Fruit fly (Drosophila melanogaster) whole organism, embryonic: Measurements from ENCODE around the gene ssh.
A peak's percentile ranks its signal among the peaks of the same experiment; 100 is the strongest.

ENCODE experiments used
- Asciz ChIP-seq: fragments of 200-800 bp; sonication (Bioruptor generic); optimal IDR thresholded peaks from 2 replicates; lab custom pipeline; 2017; ENCODE audit warnings: missing biosample characterization, mild to moderate bottlenecking, missing genetic modification characterization, missing genetic modification reagents
- B-H2 ChIP-seq: fragments of 200-800 bp; sonication (Bioruptor generic); optimal IDR thresholded peaks from 2 replicates; lab custom pipeline; 2018; ENCODE audit warnings: missing biosample characterization, mild to moderate bottlenecking, missing genetic modification characterization
- Blimp-1 ChIP-seq: fragments of 200-800 bp; sonication (Bioruptor generic); optimal IDR thresholded peaks from 3 replicates; lab custom pipeline; 2018; ENCODE audit warnings: missing biosample characterization, missing genetic modification characterization, mild to moderate bottlenecking, moderate library complexity, missing genetic modification reagents
- CG10209 ChIP-seq: fragments of 200-800 bp; sonication (Bioruptor generic); optimal IDR thresholded peaks from 3 replicates; lab custom pipeline; 2017; ENCODE audit warnings: missing biosample characterization, mild to moderate bottlenecking, missing genetic modification characterization, missing genetic modification reagents
- CG11695 ChIP-seq: fragments of 200-800 bp; sonication (Bioruptor generic); IDR thresholded peaks from 3 replicates; pipeline ENCODE4 v1.3.6; 2022; ENCODE audit warnings: missing biosample characterization, missing genetic modification characterization
- CG11696 ChIP-seq: fragments of 200-800 bp; sonication (Bioruptor generic); IDR thresholded peaks from 2 replicates; pipeline ENCODE4 v1.3.6; 2022; ENCODE audit warnings: missing biosample characterization, missing genetic modification characterization
- CG12104 ChIP-seq: fragments of 200-800 bp; sonication (Bioruptor generic); optimal IDR thresholded peaks from 3 replicates; lab custom pipeline; 2016; ENCODE audit warnings: missing biosample characterization, missing genetic modification characterization
- CG13287 ChIP-seq: fragments of 200-800 bp; sonication (Bioruptor generic); IDR thresholded peaks from 2 replicates; pipeline ENCODE4 v1.3.6; 2022; ENCODE audit warnings: missing biosample characterization, missing genetic modification characterization; ENCODE audit not compliant: partially characterized antibody
- CG14441 ChIP-seq: fragments of 200-800 bp; sonication (Bioruptor generic); IDR thresholded peaks from 2 replicates; pipeline ENCODE4 v1.3.6; 2022; ENCODE audit warnings: missing biosample characterization, missing genetic modification characterization
- CG17361 ChIP-seq: fragments of 200-800 bp; sonication (Bioruptor generic); IDR thresholded peaks from 3 replicates; pipeline ENCODE4 v1.3.6; 2022; ENCODE audit warnings: missing biosample characterization, missing genetic modification characterization
- CG1832 ChIP-seq: fragments of 200-800 bp; sonication (Bioruptor generic); optimal IDR thresholded peaks from 2 replicates; lab custom pipeline; 2017; ENCODE audit warnings: missing biosample characterization, mild to moderate bottlenecking, missing genetic modification characterization, inconsistent platforms
- CG2712 ChIP-seq: fragments of 200-800 bp; optimal IDR thresholded peaks from 3 replicates; lab custom pipeline; 2019; ENCODE audit warnings: missing biosample characterization, mild to moderate bottlenecking, missing genetic modification characterization, moderate library complexity
- CG31224 ChIP-seq: fragments of 200-800 bp; sonication (Bioruptor generic); IDR thresholded peaks from 2 replicates; pipeline ENCODE4 v1.3.6; 2022; ENCODE audit warnings: missing biosample characterization, missing genetic modification characterization
- CG32767 ChIP-seq: fragments of 200-800 bp; sonication (Bioruptor generic); IDR thresholded peaks from 2 replicates; pipeline ENCODE4 v1.3.6; 2022; ENCODE audit warnings: missing biosample characterization, missing genetic modification characterization
- CG33213 ChIP-seq: fragments of 200-800 bp; sonication (Bioruptor generic); optimal IDR thresholded peaks from 3 replicates; lab custom pipeline; 2016; ENCODE audit warnings: missing biosample characterization, missing genetic modification characterization
- CG4328 ChIP-seq: fragments of 200-800 bp; sonication (Bioruptor generic); optimal IDR thresholded peaks from 3 replicates; lab custom pipeline; 2017; ENCODE audit warnings: missing biosample characterization, missing genetic modification reagents, missing genetic modification characterization
- CG4820 ChIP-seq: fragments of 200-800 bp; sonication (Bioruptor generic); optimal IDR thresholded peaks from 3 replicates; lab custom pipeline; 2016; ENCODE audit warnings: missing biosample characterization, missing genetic modification characterization
- CG5953 ChIP-seq: fragments of 200-800 bp; sonication (Bioruptor generic); IDR thresholded peaks from 2 replicates; pipeline ENCODE4 v1.3.6; 2022; ENCODE audit warnings: missing biosample characterization, missing genetic modification characterization
- CG6765 ChIP-seq: fragments of 200-800 bp; sonication (Bioruptor generic); optimal IDR thresholded peaks from 3 replicates; lab custom pipeline; 2017; ENCODE audit warnings: missing biosample characterization, mild to moderate bottlenecking, missing genetic modification characterization
- CG7357 ChIP-seq: fragments of 200-800 bp; sonication (Bioruptor generic); IDR thresholded peaks from 3 replicates; pipeline ENCODE4 v1.3.6; 2022; ENCODE audit warnings: missing biosample characterization, missing genetic modification characterization
- CG7745 ChIP-seq: fragments of 200-800 bp; sonication (Bioruptor generic); optimal IDR thresholded peaks from 2 replicates; lab custom pipeline; 2018; ENCODE audit warnings: missing biosample characterization, mild to moderate bottlenecking, missing genetic modification characterization, moderate library complexity
- CG8944 ChIP-seq: fragments of 200-800 bp; sonication (Bioruptor generic); optimal IDR thresholded peaks from 3 replicates; lab custom pipeline; 2016; ENCODE audit warnings: missing biosample characterization, missing genetic modification characterization
- CG9215 ChIP-seq: fragments of 200-800 bp; sonication (Bioruptor generic); IDR thresholded peaks from 2 replicates; pipeline ENCODE4 v1.3.6; 2022; ENCODE audit warnings: missing biosample characterization, missing genetic modification characterization
- CG9609 ChIP-seq: fragments of 200-800 bp; sonication (Bioruptor generic); optimal IDR thresholded peaks from 3 replicates; lab custom pipeline; 2016; ENCODE audit warnings: missing biosample characterization, missing genetic modification characterization
- CG9932 ChIP-seq: fragments of 200-800 bp; sonication (Bioruptor generic); IDR thresholded peaks from 2 replicates; pipeline ENCODE4 v1.3.6; 2022; ENCODE audit warnings: missing biosample characterization, missing genetic modification characterization
- E2f1 ChIP-seq: fragments of 200-800 bp; sonication (Bioruptor generic); IDR thresholded peaks from 2 replicates; pipeline ENCODE4 v1.3.6; 2022; ENCODE audit warnings: missing biosample characterization, missing genetic modification characterization
- H15 ChIP-seq: fragments of 200-800 bp; sonication (Bioruptor generic); IDR thresholded peaks from 3 replicates; pipeline ENCODE4 v1.3.6; 2022; ENCODE audit warnings: missing biosample characterization, missing genetic modification characterization
- Scr ChIP-seq: fragments of 200-800 bp; sonication (Bioruptor generic); IDR thresholded peaks from 2 replicates; pipeline ENCODE4 v1.3.6; 2022; ENCODE audit warnings: missing biosample characterization, missing genetic modification characterization; ENCODE audit not compliant: partially characterized antibody
- ash1 ChIP-seq: fragments of 200-800 bp; sonication (Bioruptor generic); optimal IDR thresholded peaks from 2 replicates; lab custom pipeline; 2018; ENCODE audit warnings: missing biosample characterization, mild to moderate bottlenecking, missing genetic modification characterization
- br ChIP-seq: fragments of >200 bp; optimal IDR thresholded peaks from 2 replicates; lab custom pipeline; 2017
- bsh ChIP-seq, 2 experiments: fragments of 200-800 bp; sonication (Bioruptor generic); optimal IDR thresholded peaks; 2 replicates each; lab custom pipeline; 2017 to 2018; ENCODE audit warnings: mild to moderate bottlenecking in 2 of 2, missing biosample characterization in 2 of 2, missing genetic modification characterization in 2 of 2, moderate library complexity in 1 of 2
- crol ChIP-seq: fragments of 200-800 bp; sonication (Bioruptor generic); IDR thresholded peaks from 2 replicates; pipeline ENCODE4 v1.3.6; 2022; ENCODE audit warnings: missing biosample characterization, missing genetic modification characterization
- cwo ChIP-seq: fragments of 200-800 bp; sonication (Bioruptor generic); optimal IDR thresholded peaks from 3 replicates; lab custom pipeline; 2017; ENCODE audit warnings: missing biosample characterization, missing genetic modification characterization, mild to moderate bottlenecking, moderate library complexity, missing genetic modification reagents
- dimm ChIP-seq: fragments of 200-800 bp; sonication (Bioruptor generic); IDR thresholded peaks from 2 replicates; pipeline ENCODE4 v1.3.6; 2022; ENCODE audit warnings: missing biosample characterization, missing genetic modification characterization
- fd3F ChIP-seq: fragments of 200-800 bp; sonication (Bioruptor generic); optimal IDR thresholded peaks from 2 replicates; lab custom pipeline; 2018; ENCODE audit warnings: missing biosample characterization, mild to moderate bottlenecking, missing genetic modification characterization, moderate library complexity
- fru ChIP-seq: fragments of >200 bp; optimal IDR thresholded peaks from 2 replicates; lab custom pipeline; 2017
- grn ChIP-seq: fragments of 200-800 bp; sonication (Bioruptor generic); optimal IDR thresholded peaks from 3 replicates; lab custom pipeline; 2017; ENCODE audit warnings: missing biosample characterization, missing genetic modification characterization
- insv ChIP-seq, 2 experiments: fragments of 200-800 bp; sonication (Bioruptor generic); optimal IDR thresholded peaks; 3 replicates each; lab custom pipeline; 2016 to 2018; ENCODE audit warnings: missing biosample characterization in 2 of 2, missing genetic modification characterization in 2 of 2
- ken ChIP-seq: fragments of 200-800 bp; sonication (Bioruptor generic); IDR thresholded peaks from 3 replicates; pipeline ENCODE4 v1.3.6; 2022; ENCODE audit warnings: missing biosample characterization, missing genetic modification characterization
- lmd ChIP-seq: fragments of 200-800 bp; sonication (Bioruptor generic); IDR thresholded peaks from 2 replicates; pipeline ENCODE4 v1.3.6; 2022; ENCODE audit warnings: missing biosample characterization, missing genetic modification characterization
- lov ChIP-seq, 2 experiments: fragments of 200-800 bp in 1 of 2; fragments of >200 bp in 1 of 2; sonication (Bioruptor generic) in 1 of 2; IDR thresholded peaks in 1 of 2; optimal IDR thresholded peaks in 1 of 2; 2 replicates in 1 of 2; 3 replicates in 1 of 2; pipeline versions ENCODE4 v1.3.6 to Lab custom; 2017 to 2022; ENCODE audit warnings: missing biosample characterization in 1 of 2, missing genetic modification characterization in 1 of 2
- oc ChIP-seq: fragments of 200-800 bp; sonication (Bioruptor generic); optimal IDR thresholded peaks from 2 replicates; lab custom pipeline; 2018; ENCODE audit warnings: missing biosample characterization, mild to moderate bottlenecking, missing genetic modification characterization, moderate library complexity
- prd ChIP-seq, 3 experiments: fragments of >200 bp in 2 of 3; fragments of 200-800 bp in 1 of 3; sonication (Bioruptor generic) in 1 of 3; optimal IDR thresholded peaks in 2 of 3; IDR thresholded peaks in 1 of 3; 2 replicates in 2 of 3; 3 replicates in 1 of 3; pipeline versions ENCODE4 v1.3.6 to Lab custom; 2017 to 2022; ENCODE audit warnings: missing biosample characterization in 1 of 3, missing genetic modification characterization in 1 of 3
- ranshi ChIP-seq: fragments of 200-800 bp; sonication (Bioruptor generic); IDR thresholded peaks from 2 replicates; pipeline ENCODE4 v1.3.6; 2022; ENCODE audit warnings: missing biosample characterization, missing genetic modification characterization
- repo ChIP-seq: fragments of 200-800 bp; sonication (Bioruptor generic); optimal IDR thresholded peaks from 2 replicates; lab custom pipeline; 2016; ENCODE audit warnings: missing biosample characterization, missing genetic modification characterization
- sc ChIP-seq, 3 experiments: fragments of >200 bp in 2 of 3; fragments of 200-800 bp in 1 of 3; sonication (Bioruptor generic) in 1 of 3; optimal IDR thresholded peaks; 2 replicates in 2 of 3; 3 replicates in 1 of 3; lab custom pipeline; 2017; ENCODE audit warnings: mild to moderate bottlenecking in 1 of 3, missing biosample characterization in 1 of 3, missing genetic modification characterization in 1 of 3, missing genetic modification reagents in 1 of 3
- schlank ChIP-seq: fragments of 200-800 bp; sonication (Bioruptor generic); optimal IDR thresholded peaks from 2 replicates; lab custom pipeline; 2018; ENCODE audit warnings: missing biosample characterization, mild to moderate bottlenecking, missing genetic modification characterization
- shn ChIP-seq: fragments of 200-800 bp; sonication (Bioruptor generic); optimal IDR thresholded peaks from 3 replicates; lab custom pipeline; 2016; ENCODE audit warnings: missing biosample characterization, missing genetic modification characterization
- sob ChIP-seq: fragments of 200-800 bp; sonication (Bioruptor generic); IDR thresholded peaks from 2 replicates; pipeline ENCODE4 v1.3.6; 2022; ENCODE audit warnings: missing biosample characterization, missing genetic modification characterization

Gene ssh

dm6 chr3R:24905959-24906634 lies 38.7 kb downstream of the ssh start, which contains the start of gene CG13643 (continued):
- TF ChIP-seq CG7357 (GFP tag; lab: Robert Waterston, UW): no peak
- TF ChIP-seq CG32767 (GFP tag; lab: Robert Waterston, UW): no peak
- no peak for TF ChIP-seq CG1832
- no peak for TF ChIP-seq CG9215 (GFP tag; lab: Robert Waterston, UW)
- TF ChIP-seq prd (optimal IDR thresholded peaks at IDR 0.05; lab: Kevin White, UChicago): no peak
- 0 out of 3 replicates have a peak, but pooled peaks have one; percentile 9 for TF ChIP-seq prd (GFP tag; IDR thresholded peaks at IDR 0.05; lab: Robert Waterston, UW)
- TF ChIP-seq ash1 (GFP tag; lab: Kevin White, UChicago): no peak
- TF ChIP-seq CG2712 (tag; lab: Kevin White, UChicago): no peak
- TF ChIP-seq CG12104: no peak
- TF ChIP-seq CG4820: no peak
- TF ChIP-seq CG17361 (GFP tag; lab: Robert Waterston, UW): no peak; the same call in 2 of the 3 replicates
- peak; percentile 11 for TF ChIP-seq Asciz
- no peak for TF ChIP-seq CG14441 (GFP tag; lab: Robert Waterston, UW)
- no peak for TF ChIP-seq fru (lab: Kevin White, UChicago)
- TF ChIP-seq oc (tag; lab: Kevin White, UChicago): no peak
- TF ChIP-seq insv (GFP tag; optimal IDR thresholded peaks at IDR 0.05; lab: Kevin White, UChicago): no peak
- TF ChIP-seq CG33213 (GFP tag; lab: Kevin White, UChicago): no peak
- TF ChIP-seq crol (GFP tag; lab: Robert Waterston, UW): no peak
- TF ChIP-seq fd3F (GFP tag; lab: Kevin White, UChicago): peak; percentile 11
- no peak for TF ChIP-seq sob (GFP tag; lab: Robert Waterston, UW)
- no peak for TF ChIP-seq bsh (GFP tag; optimal IDR thresholded peaks at IDR 0.05; lab: Kevin White, UChicago)
- no peak for TF ChIP-seq grn (GFP tag; lab: Kevin White, UChicago)
- no peak for TF ChIP-seq Scr (GFP tag; lab: Robert Waterston, UW)
- peak; percentile 12 for TF ChIP-seq cwo (GFP tag; lab: Kevin White, UChicago)
- no peak for TF ChIP-seq sc (optimal IDR thresholded peaks at IDR 0.05; lab: Kevin White, UChicago)
- TF ChIP-seq sc (GFP tag; optimal IDR thresholded peaks at IDR 0.05; lab: Kevin White, UChicago): no peak
- peak; percentile 42; the same call in 1 of the 3 replicates for TF ChIP-seq CG11695 (GFP tag; lab: Robert Waterston, UW)
- TF ChIP-seq shn (GFP tag; lab: Kevin White, UChicago): no peak
- no peak for TF ChIP-seq CG11696 (GFP tag; lab: Robert Waterston, UW)
- TF ChIP-seq CG31224 (GFP tag; lab: Robert Waterston, UW): no peak
- TF ChIP-seq H15 (GFP tag; lab: Robert Waterston, UW): no peak
- TF ChIP-seq lov (optimal IDR thresholded peaks at IDR 0.05; lab: Kevin White, UChicago): no peak
- TF ChIP-seq lov (GFP tag; IDR thresholded peaks at IDR 0.05; lab: Robert Waterston, UW): no peak
- TF ChIP-seq br (lab: Kevin White, UChicago): no peak
- TF ChIP-seq E2f1 (GFP tag; lab: Robert Waterston, UW): no peak
- TF ChIP-seq CG6765 (GFP tag; lab: Kevin White, UChicago): no peak
- no peak for TF ChIP-seq CG9609 (GFP tag; lab: Kevin White, UChicago)
- TF ChIP-seq CG8944 (GFP tag; lab: Kevin White, UChicago): no peak
- TF ChIP-seq Blimp-1 (GFP tag; lab: Kevin White, UChicago): peak; percentile 64
- no peak for TF ChIP-seq repo (GFP tag; lab: Kevin White, UChicago)
- no peak for TF ChIP-seq CG13287 (GFP tag; lab: Robert Waterston, UW)
- TF ChIP-seq CG10209 (GFP tag; lab: Kevin White, UChicago): peak; percentile 34
- no peak for TF ChIP-seq schlank (tag; lab: Kevin White, UChicago)
- no peak for TF ChIP-seq CG4328 (GFP tag; lab: Kevin White, UChicago)
- no peak for TF ChIP-seq dimm (GFP tag; lab: Robert Waterston, UW)
- TF ChIP-seq CG5953 (GFP tag; lab: Robert Waterston, UW): no peak
- no peak for TF ChIP-seq CG9932 (GFP tag; lab: Robert Waterston, UW)
- 0 out of 3 replicates have a peak, but pooled peaks have one; percentile 23 for TF ChIP-seq ken (GFP tag; lab: Robert Waterston, UW)
- no peak for TF ChIP-seq ranshi (GFP tag; lab: Robert Waterston, UW)
- no peak for TF ChIP-seq B-H2
- no peak for TF ChIP-seq CG7745
- TF ChIP-seq lmd (GFP tag; lab: Robert Waterston, UW): peak; percentile 15; the same call in 1 of the 2 replicates
